Worm (Caenorhabditis elegans) whole organism, L1 larva: ENCODE measurements around the gene spp-28.

Source experiments
- C16A3.4 ChIP-seq: fragments of 150-350 bp; optimal IDR thresholded peaks from 2 replicates; lab custom pipeline; 2014; ENCODE audit warnings: missing biosample characterization, missing genetic modification characterization
- F16B12.6 ChIP-seq: fragments of 150-350 bp; optimal IDR thresholded peaks from 2 replicates; lab custom pipeline; 2014; ENCODE audit warnings: missing biosample characterization, missing genetic modification characterization
- Y116A8C.19 ChIP-seq: sonication (generic microtip); optimal IDR thresholded peaks from 2 replicates; lab custom pipeline; 2016; ENCODE audit warnings: missing compliant biosample characterization, missing genetic modification characterization, borderline replicate concordance
- aha-1 ChIP-seq: fragments of 150-350 bp; optimal IDR thresholded peaks from 2 replicates; lab custom pipeline; 2014; ENCODE audit warnings: missing biosample characterization, missing genetic modification characterization
- ama-1 ChIP-seq: fragments of 150-350 bp; optimal IDR thresholded peaks from 2 replicates; lab custom pipeline; 2014
- ceh-63 ChIP-seq: fragments of 200-800 bp; sonication (Bioruptor generic); optimal IDR thresholded peaks from 2 replicates; lab custom pipeline; 2018; ENCODE audit warnings: mild to moderate bottlenecking, missing genetic modification characterization, missing compliant biosample characterization
- ceh-8 ChIP-seq: fragments of 200-800 bp; sonication (Bioruptor generic); optimal IDR thresholded peaks from 2 replicates; lab custom pipeline; 2018; ENCODE audit warnings: mild to moderate bottlenecking, missing genetic modification characterization, moderate library complexity, missing compliant biosample characterization
- ceh-82 ChIP-seq, 3 experiments: fragments of 150-350 bp in 1 of 3; sonication (generic microtip) in 2 of 3; optimal IDR thresholded peaks; 2 replicates each; lab custom pipeline; 2014 to 2017; ENCODE audit warnings: missing biosample characterization in 3 of 3, missing genetic modification characterization in 3 of 3
- ces-1 ChIP-seq: fragments of 150-350 bp; optimal IDR thresholded peaks from 2 replicates; lab custom pipeline; 2014; ENCODE audit warnings: missing biosample characterization, missing genetic modification reagents, missing genetic modification characterization
- dsc-1 ChIP-seq: sonication (generic microtip); optimal IDR thresholded peaks from 2 replicates; lab custom pipeline; 2016; ENCODE audit warnings: mild to moderate bottlenecking, missing genetic modification characterization, missing compliant biosample characterization
- elt-2 ChIP-seq: sonication (generic microtip); optimal IDR thresholded peaks from 2 replicates; lab custom pipeline; 2016; ENCODE audit warnings: missing genetic modification characterization, mild to moderate bottlenecking, inconsistent platforms, missing compliant biosample characterization, missing genetic modification reagents
- elt-3 ChIP-seq, 6 experiments: fragments of 150-350 bp in 1 of 6; sonication (generic microtip); optimal IDR thresholded peaks; 2 replicates each; lab custom pipeline; 2017 to 2018; ENCODE audit warnings: missing biosample characterization in 6 of 6, missing genetic modification characterization in 6 of 6, inconsistent platforms in 1 of 6
- ets-5 ChIP-seq: fragments of 200-800 bp; sonication (Bioruptor generic); IDR thresholded peaks from 2 replicates; pipeline ENCODE4 v1.3.6; 2022; ENCODE audit warnings: missing genetic modification characterization, missing compliant biosample characterization
- fkh-4 ChIP-seq: sonication (generic microtip); optimal IDR thresholded peaks from 2 replicates; lab custom pipeline; 2016; ENCODE audit warnings: missing compliant biosample characterization, missing genetic modification characterization, borderline replicate concordance
- fkh-8 ChIP-seq: sonication (generic microtip); optimal IDR thresholded peaks from 2 replicates; lab custom pipeline; 2016; ENCODE audit warnings: mild to moderate bottlenecking, missing genetic modification characterization, missing compliant biosample characterization
- fos-1 ChIP-seq: fragments of 150-350 bp; optimal IDR thresholded peaks from 2 replicates; lab custom pipeline; 2014; ENCODE audit warnings: missing biosample characterization, missing genetic modification characterization
- grh-1 ChIP-seq: fragments of 200-800 bp; sonication (Bioruptor generic); IDR thresholded peaks from 2 replicates; pipeline ENCODE4 v1.3.6; 2022; ENCODE audit warnings: missing genetic modification reagents, missing genetic modification characterization, missing compliant biosample characterization
- hpl-2 ChIP-seq: fragments of 150-350 bp; optimal IDR thresholded peaks from 2 replicates; lab custom pipeline; 2014; ENCODE audit warnings: missing biosample characterization, missing genetic modification reagents, missing genetic modification characterization
- irx-1 ChIP-seq: sonication (generic microtip); optimal IDR thresholded peaks from 2 replicates; lab custom pipeline; 2016; ENCODE audit warnings: missing genetic modification characterization, missing compliant biosample characterization
- isw-1 ChIP-seq: fragments of 200-800 bp; sonication (Bioruptor generic); IDR thresholded peaks from 2 replicates; pipeline ENCODE4 v1.3.6; 2022; ENCODE audit warnings: missing genetic modification characterization, missing compliant biosample characterization
- jun-1 ChIP-seq: fragments of 150-350 bp; optimal IDR thresholded peaks from 2 replicates; lab custom pipeline; 2014; ENCODE audit warnings: missing biosample characterization, missing genetic modification reagents, missing genetic modification characterization
- lin-39 ChIP-seq: fragments of 150-350 bp; optimal IDR thresholded peaks from 2 replicates; lab custom pipeline; 2014; ENCODE audit warnings: missing biosample characterization, missing genetic modification reagents, missing genetic modification characterization
- lsy-2 ChIP-seq, 2 experiments: fragments of 150-350 bp; optimal IDR thresholded peaks; 2 replicates each; lab custom pipeline; 2014; ENCODE audit warnings: missing biosample characterization in 2 of 2, missing genetic modification characterization in 2 of 2
- mab-9 ChIP-seq: fragments of 200-800 bp; sonication (Bioruptor generic); IDR thresholded peaks from 2 replicates; pipeline ENCODE4 v1.3.6; 2022; ENCODE audit warnings: missing genetic modification reagents, missing genetic modification characterization, missing compliant biosample characterization
- mep-1 ChIP-seq: fragments of 150-350 bp; optimal IDR thresholded peaks from 2 replicates; lab custom pipeline; 2014; ENCODE audit warnings: missing biosample characterization, missing genetic modification characterization
- nhr-12 ChIP-seq: sonication (generic microtip); optimal IDR thresholded peaks from 2 replicates; lab custom pipeline; 2017; ENCODE audit warnings: missing biosample characterization, missing genetic modification characterization
- nhr-20 ChIP-seq: sonication (generic microtip); optimal IDR thresholded peaks from 2 replicates; lab custom pipeline; 2016; ENCODE audit warnings: mild to moderate bottlenecking, missing genetic modification characterization, missing compliant biosample characterization
- nhr-71 ChIP-seq: sonication (generic microtip); optimal IDR thresholded peaks from 2 replicates; lab custom pipeline; 2016; ENCODE audit warnings: mild to moderate bottlenecking, missing genetic modification characterization, moderate library complexity, missing compliant biosample characterization
- nhr-76 ChIP-seq: sonication (generic microtip); optimal IDR thresholded peaks from 2 replicates; lab custom pipeline; 2017; ENCODE audit warnings: missing biosample characterization, missing genetic modification characterization
- nhr-84 ChIP-seq: sonication (generic microtip); optimal IDR thresholded peaks from 2 replicates; lab custom pipeline; 2017; ENCODE audit warnings: missing biosample characterization, missing genetic modification characterization
- nhr-85 ChIP-seq: sonication (generic microtip); peaks from one replicate; lab custom pipeline; 2016; ENCODE audit warnings: missing genetic modification characterization, inconsistent platforms, missing compliant biosample characterization
- pag-3 ChIP-seq: sonication (generic microtip); optimal IDR thresholded peaks from 2 replicates; lab custom pipeline; 2017; ENCODE audit warnings: missing genetic modification characterization, mild to moderate bottlenecking, missing compliant biosample characterization, antibody characterized with exemption, borderline replicate concordance; ENCODE audit not compliant: insufficient read depth
- pqm-1 ChIP-seq: sonication (generic microtip); optimal IDR thresholded peaks from 3 replicates; lab custom pipeline; 2017; ENCODE audit warnings: missing biosample characterization, missing genetic modification characterization
- skn-1 ChIP-seq: fragments of 150-350 bp; optimal IDR thresholded peaks from 2 replicates; lab custom pipeline; 2014; ENCODE audit warnings: missing biosample characterization, missing genetic modification characterization
- snpc-4 ChIP-seq: fragments of 150-350 bp; optimal IDR thresholded peaks from 2 replicates; lab custom pipeline; 2014; ENCODE audit warnings: missing biosample characterization, missing genetic modification characterization
- snu-23 ChIP-seq: sonication (generic microtip); optimal IDR thresholded peaks from 2 replicates; lab custom pipeline; 2016; ENCODE audit warnings: missing genetic modification characterization, missing compliant biosample characterization
- sptf-1 ChIP-seq: fragments of 150-350 bp; optimal IDR thresholded peaks from 2 replicates; lab custom pipeline; 2014; ENCODE audit warnings: missing biosample characterization, missing genetic modification characterization
- sup-37 ChIP-seq: fragments of 200-800 bp; sonication (Bioruptor generic); optimal IDR thresholded peaks from 2 replicates; lab custom pipeline; 2018; ENCODE audit warnings: mild to moderate bottlenecking, missing genetic modification characterization, missing compliant biosample characterization
- unc-30 ChIP-seq: sonication (generic microtip); optimal IDR thresholded peaks from 2 replicates; lab custom pipeline; 2017; ENCODE audit warnings: missing biosample characterization, missing genetic modification characterization
- vab-15 ChIP-seq: sonication (generic microtip); optimal IDR thresholded peaks from 2 replicates; lab custom pipeline; 2017; ENCODE audit warnings: missing genotype, mild to moderate bottlenecking, missing genetic modification characterization, missing compliant biosample characterization
- zag-1 ChIP-seq: fragments of 150-350 bp; optimal IDR thresholded peaks from 2 replicates; lab custom pipeline; 2014; ENCODE audit warnings: missing biosample characterization, missing genetic modification characterization
- ztf-4 ChIP-seq: fragments of 150-350 bp; optimal IDR thresholded peaks from 2 replicates; lab custom pipeline; 2014; ENCODE audit warnings: missing biosample characterization, missing genetic modification characterization

The spp-28 gene

ce11 chrIII:4160937-4161336 is 29.2 kb downstream of the spp-28 start, which contains the start of gene C01G12.16:
C01G12.16 (plus strand) TSS chrIII:4161237.
- TF ChIP-seq ceh-8 (GFP tag; lab: Kevin White, UChicago) (no peak), ets-5 (GFP tag; lab: Robert Waterston, UW) (no peak), nhr-71 (no peak), sptf-1 (tag; lab: Kevin White, UChicago) (no peak), ama-1 (no peak), lsy-2 (tag; optimal IDR thresholded peaks at IDR 0.05; lab: Kevin White, UChicago) (no peak), jun-1 (tag; lab: Kevin White, UChicago) (no peak), mep-1 (tag; lab: Kevin White, UChicago) (no peak), nhr-20 (tag; lab: Kevin White, UChicago) (no peak), ceh-82 (tag; optimal IDR thresholded peaks at IDR 0.05; lab: Kevin White, UChicago) (no peak), fos-1 (tag; lab: Kevin White, UChicago) (no peak), fkh-4 (tag; lab: Kevin White, UChicago) (no peak), ceh-63 (GFP tag; lab: Kevin White, UChicago) (no peak)

DNA sequence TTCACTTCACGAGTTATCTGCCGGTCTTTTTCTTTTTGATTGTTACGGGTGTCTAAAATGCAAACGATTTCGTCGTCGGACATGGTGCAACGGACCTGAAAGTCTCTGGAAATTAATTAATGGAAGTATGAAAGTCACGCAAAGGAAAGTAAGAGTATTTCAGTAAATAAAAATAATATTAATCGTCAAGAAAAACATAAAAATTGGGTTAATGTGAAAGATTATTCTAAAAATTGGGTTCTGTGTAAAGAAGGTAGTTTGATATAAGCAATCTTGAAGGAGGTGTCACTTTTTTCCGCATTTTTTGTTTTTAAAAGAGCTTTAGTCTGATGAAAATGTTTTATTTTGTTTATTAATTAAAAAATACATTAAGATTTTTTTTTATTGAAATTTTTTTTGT is 32.8 kb downstream of the spp-28 start, which contains the start of gene C16C10.9:
C16C10.9 (minus strand) TSS at position 101 of the 400 bp plus-strand sequence.
- no peak for TF ChIP-seq ets-5 (GFP tag; lab: Robert Waterston, UW)
- TF ChIP-seq mep-1 (tag; lab: Kevin White, UChicago): no peak
- no peak for TF ChIP-seq snpc-4 (tag; lab: Kevin White, UChicago)
- no peak for TF ChIP-seq ztf-4 (tag; lab: Kevin White, UChicago)
- TF ChIP-seq zag-1: no peak
- TF ChIP-seq ceh-8 (GFP tag; lab: Kevin White, UChicago): no peak
- no peak for TF ChIP-seq fkh-8 (tag; lab: Kevin White, UChicago)
- no peak for TF ChIP-seq elt-2 (tag; lab: Kevin White, UChicago)
- no peak for TF ChIP-seq F16B12.6 (tag; lab: Kevin White, UChicago)
- TF ChIP-seq nhr-12: no peak
- no peak for TF ChIP-seq ces-1 (GFP tag; lab: Kevin White, UChicago)
- no peak for TF ChIP-seq nhr-76 (tag; lab: Kevin White, UChicago)
- no peak for TF ChIP-seq dsc-1 (tag; lab: Kevin White, UChicago)
- TF ChIP-seq snu-23 (GFP tag; lab: Kevin White, UChicago): no peak
- no peak for TF ChIP-seq Y116A8C.19 (tag; lab: Kevin White, UChicago)
- TF ChIP-seq isw-1: no peak
- no peak for TF ChIP-seq nhr-85 (tag; lab: Kevin White, UChicago)
- TF ChIP-seq, all 84 proteins: peak for 0

DNA sequence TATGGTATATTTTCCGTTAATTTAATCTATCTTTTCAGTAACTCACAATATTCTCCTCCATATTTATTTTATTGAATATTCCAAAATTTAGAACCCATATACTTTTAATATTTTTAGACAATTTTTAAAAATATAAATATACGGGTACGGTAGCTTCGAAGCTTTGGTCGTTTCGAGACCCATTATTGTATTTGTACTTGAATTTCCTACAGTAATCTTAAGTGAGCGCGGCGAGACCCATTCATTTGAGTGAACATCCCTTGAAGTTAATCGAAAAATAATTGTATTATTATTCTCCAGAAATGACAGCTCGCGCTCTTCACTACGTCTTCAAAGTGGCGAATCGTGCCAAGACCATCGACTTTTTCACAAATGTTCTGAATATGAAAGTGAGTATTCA is 36.8 kb downstream of the spp-28 start, which contains the start of gene glod-4:
glod-4 (plus strand) TSS at position 301 of the 400 bp plus-strand sequence.
- TF ChIP-seq unc-30 (no peak), hpl-2 (GFP tag; lab: Kevin White, UChicago) (no peak), pqm-1 (no peak), aha-1 (tag; lab: Kevin White, UChicago) (no peak), fkh-8 (tag; lab: Kevin White, UChicago) (no peak), pag-3 (no peak), elt-3 (tag; optimal IDR thresholded peaks at IDR 0.05; lab: Kevin White, UChicago) (no peak), C16A3.4 (no peak), mab-9 (GFP tag; lab: Robert Waterston, UW) (no peak), ces-1 (GFP tag; lab: Kevin White, UChicago) (no peak), nhr-84 (tag; lab: Kevin White, UChicago) (no peak), nhr-12 (no peak), skn-1 (tag; lab: Kevin White, UChicago) (no peak), irx-1 (tag; lab: Kevin White, UChicago) (no peak), lin-39 (tag; lab: Kevin White, UChicago) (no peak), nhr-85 (tag; lab: Kevin White, UChicago) (no peak), snu-23 (GFP tag; lab: Kevin White, UChicago) (no peak), vab-15 (no peak), grh-1 (no peak), sup-37 (GFP tag; lab: Kevin White, UChicago) (no peak)
- TF ChIP-seq, all 84 proteins: peak for 0
